Worm (Caenorhabditis elegans): Measurements from ENCODE around the gene sre-4.

sre-4 gene

ce11 chrIV:9755713-9756112 lies 28.9 kb downstream of the sre-4 start:
- TF ChIP-seq aha-1 (tag): no peak
- no peak for TF ChIP-seq arid-1 (GFP tag; conservative IDR thresholded peaks at IDR 0.05)
- no peak for TF ChIP-seq hlh-11 (tag; optimal IDR thresholded peaks at IDR 0.05)
- TF ChIP-seq F44E2.7 (GFP tag; IDR thresholded peaks at IDR 0.05): no peak
- no peak for TF ChIP-seq Y105C5A.15 (GFP tag; IDR thresholded peaks at IDR 0.05)
- no peak for TF ChIP-seq snpc-1.2 (GFP tag; IDR thresholded peaks at IDR 0.05)
- no peak for TF ChIP-seq nhr-6 (tag; optimal IDR thresholded peaks at IDR 0.05)
- TF ChIP-seq dpl-1 (GFP tag; optimal IDR thresholded peaks at IDR 0.05): no peak
- peak; percentile 61 for TF ChIP-seq nhr-28 (tag; optimal IDR thresholded peaks at IDR 0.05)

- TF ChIP-seq fkh-10 (GFP tag; optimal IDR thresholded peaks at IDR 0.05): no peak
- TF ChIP-seq lin-38 (GFP tag; IDR thresholded peaks at IDR 0.05): no peak
- TF ChIP-seq dmd-9 (GFP tag; IDR thresholded peaks at IDR 0.05): no peak
- TF ChIP-seq nhr-237 (tag; optimal IDR thresholded peaks at IDR 0.05): no peak
- TF ChIP-seq madf-9 (GFP tag; conservative IDR thresholded peaks at IDR 0.05): no peak
- TF ChIP-seq rbr-2 (tag; optimal IDR thresholded peaks at IDR 0.05): no peak
- no peak for TF ChIP-seq snpc-1.2 (GFP tag; IDR thresholded peaks at IDR 0.05)
- TF ChIP-seq saeg-2 (GFP tag; IDR thresholded peaks at IDR 0.05): no peak
- no peak for TF ChIP-seq mdl-1 (tag; optimal IDR thresholded peaks at IDR 0.05)
- no peak for TF ChIP-seq ceh-62 (tag; optimal IDR thresholded peaks at IDR 0.05)
These were observed 36.2 kb downstream of the sre-4 start, which contains the start of gene C28D4.8 for ce11 chrIV:9748342-9748741. TSS of gene C28D4.8 (minus strand) at chrIV:9748442.

ce11 chrIV:9746762-9747161 lies 37.8 kb downstream of the sre-4 start, which contains the start of gene C28D4.5:
TSS of gene C28D4.5 (minus strand) at chrIV:9746862.
- TF ChIP-seq D1046.2 (GFP tag; IDR thresholded peaks at IDR 0.05): no peak
- TF ChIP-seq ZK546.5 (tag; optimal IDR thresholded peaks at IDR 0.05): no peak
- no peak for TF ChIP-seq attf-4 (tag; optimal IDR thresholded peaks at IDR 0.05)
- no peak for TF ChIP-seq Y5F2A.4 (GFP tag; optimal IDR thresholded peaks at IDR 0.05)
- no peak for TF ChIP-seq zfp-2 (tag; optimal IDR thresholded peaks at IDR 0.05)
- TF ChIP-seq nhr-25 (tag; optimal IDR thresholded peaks at IDR 0.05; ENCODE audit: borderline replicate concordance, insufficient read depth): no peak
- TF ChIP-seq lin-39 (tag; optimal IDR thresholded peaks at IDR 0.05): no peak
- no peak for TF ChIP-seq spr-1 (tag; optimal IDR thresholded peaks at IDR 0.05)
- no peak for TF ChIP-seq gei-8 (GFP tag; optimal IDR thresholded peaks at IDR 0.05)
- no peak for TF ChIP-seq daf-16 (GFP tag; optimal IDR thresholded peaks at IDR 0.05)
- TF ChIP-seq daf-16 (tag; optimal IDR thresholded peaks at IDR 0.05): no peak
- TF ChIP-seq egl-27 (tag; optimal IDR thresholded peaks at IDR 0.05): no peak
- no peak for TF ChIP-seq T26A8.4 (GFP tag; IDR thresholded peaks at IDR 0.05)
- TF ChIP-seq zip-11 (GFP tag; IDR thresholded peaks at IDR 0.05): no peak
- TF ChIP-seq ztf-11 (tag; optimal IDR thresholded peaks at IDR 0.05): no peak
- no peak for TF ChIP-seq fkh-10 (GFP tag; optimal IDR thresholded peaks at IDR 0.05)
- TF ChIP-seq dmd-8 (GFP tag; IDR thresholded peaks at IDR 0.05): no peak
- TF ChIP-seq tra-1 (GFP tag; IDR thresholded peaks at IDR 0.05): no peak

ce11 chrIV:9744905-9745304 lies 39.7 kb downstream of the sre-4 start, which contains the start of gene C28D4.4:
TSS of gene C28D4.4 (minus strand) at chrIV:9745005.
- TF ChIP-seq Y48G9A.11 (GFP tag; IDR thresholded peaks at IDR 0.05) (no peak), ZK546.5 (tag; optimal IDR thresholded peaks at IDR 0.05) (no peak), ceh-20 (GFP tag; IDR thresholded peaks at IDR 0.05) (no peak), zag-1 (tag; optimal IDR thresholded peaks at IDR 0.05) (no peak), T26A8.4 (GFP tag; IDR thresholded peaks at IDR 0.05) (no peak), Y75B8A.6 (GFP tag; IDR thresholded peaks at IDR 0.05) (no peak), lin-15B (tag; optimal IDR thresholded peaks at IDR 0.05) (no peak), F26F4.8 (GFP tag; conservative IDR thresholded peaks at IDR 0.05) (no peak), aly-2 (tag; optimal IDR thresholded peaks at IDR 0.05) (no peak), pqm-1 (tag; optimal IDR thresholded peaks at IDR 0.05) (no peak), lir-3 (tag; optimal IDR thresholded peaks at IDR 0.05) (no peak), nhr-11 (tag; optimal IDR thresholded peaks at IDR 0.05) (no peak), ceh-44 (GFP tag; IDR thresholded peaks at IDR 0.05) (no peak), tra-1 (GFP tag; IDR thresholded peaks at IDR 0.05) (no peak), R02D3.7 (tag; optimal IDR thresholded peaks at IDR 0.05) (no peak), php-3 (GFP tag; IDR thresholded peaks at IDR 0.05) (no peak), aha-1 (tag) (no peak), set-16 (GFP tag; IDR thresholded peaks at IDR 0.05) (no peak), daf-16 (GFP tag; optimal IDR thresholded peaks at IDR 0.05) (no peak), daf-16 (tag; optimal IDR thresholded peaks at IDR 0.05) (no peak), fos-1 (tag; optimal IDR thresholded peaks at IDR 0.05) (no peak)
